Fruit fly (Drosophila melanogaster) whole organism, embryonic: ENCODE data around the gene Gcn5.
A peak's percentile ranks its signal among the peaks of the same experiment; 100 is the strongest.

ENCODE experiments used
- Adf1 ChIP-seq: fragments of 200-800 bp; sonication (Bioruptor generic); IDR thresholded peaks from 2 replicates; pipeline ENCODE4 v1.3.6; 2022; ENCODE audit warnings: missing biosample characterization, missing genetic modification characterization
- Aef1 ChIP-seq: fragments of 200-800 bp; sonication (Bioruptor generic); IDR thresholded peaks from 3 replicates; pipeline ENCODE4 v1.3.6; 2022; ENCODE audit warnings: missing biosample characterization, missing genetic modification characterization
- Atf3 ChIP-seq: fragments of 200-800 bp; sonication (Bioruptor generic); optimal IDR thresholded peaks from 3 replicates; lab custom pipeline; 2016; ENCODE audit warnings: missing biosample characterization, missing genetic modification characterization
- B-H2 ChIP-seq: fragments of 200-800 bp; sonication (Bioruptor generic); optimal IDR thresholded peaks from 2 replicates; lab custom pipeline; 2018; ENCODE audit warnings: missing biosample characterization, mild to moderate bottlenecking, missing genetic modification characterization
- CG11695 ChIP-seq: fragments of 200-800 bp; sonication (Bioruptor generic); IDR thresholded peaks from 3 replicates; pipeline ENCODE4 v1.3.6; 2022; ENCODE audit warnings: missing biosample characterization, missing genetic modification characterization
- CG12071 ChIP-seq: fragments of 200-800 bp; sonication (Bioruptor generic); optimal IDR thresholded peaks from 3 replicates; lab custom pipeline; 2018; ENCODE audit warnings: missing biosample characterization, mild to moderate bottlenecking, missing genetic modification characterization
- CG12299 ChIP-seq: fragments of 200-800 bp; sonication (Bioruptor generic); optimal IDR thresholded peaks from 2 replicates; lab custom pipeline; 2018; ENCODE audit warnings: missing biosample characterization, mild to moderate bottlenecking, missing genetic modification characterization
- CG14441 ChIP-seq: fragments of 200-800 bp; sonication (Bioruptor generic); IDR thresholded peaks from 2 replicates; pipeline ENCODE4 v1.3.6; 2022; ENCODE audit warnings: missing biosample characterization, missing genetic modification characterization
- CG15269 ChIP-seq: fragments of 200-800 bp; sonication (Bioruptor generic); optimal IDR thresholded peaks from 2 replicates; lab custom pipeline; 2018; ENCODE audit warnings: missing biosample characterization, mild to moderate bottlenecking, missing genetic modification characterization, moderate library complexity
- CG1602 ChIP-seq: fragments of 200-800 bp; sonication (Bioruptor generic); optimal IDR thresholded peaks from 3 replicates; lab custom pipeline; 2016; ENCODE audit warnings: missing biosample characterization, missing genetic modification characterization
- CG17186 ChIP-seq: fragments of 200-800 bp; sonication (Bioruptor generic); optimal IDR thresholded peaks from 3 replicates; lab custom pipeline; 2017; ENCODE audit warnings: missing biosample characterization, missing genetic modification reagents, missing genetic modification characterization
- CG2199 ChIP-seq: fragments of 200-800 bp; sonication (Bioruptor generic); IDR thresholded peaks from 3 replicates; pipeline ENCODE4 v1.3.6; 2022; ENCODE audit warnings: missing biosample characterization, missing genetic modification characterization
- CG3407 ChIP-seq: fragments of 200-800 bp; sonication (Bioruptor generic); optimal IDR thresholded peaks from 2 replicates; lab custom pipeline; 2018; ENCODE audit warnings: missing biosample characterization, mild to moderate bottlenecking, missing genetic modification characterization
- CG42726 ChIP-seq: fragments of 200-800 bp; sonication (Bioruptor generic); IDR thresholded peaks from 2 replicates; pipeline ENCODE4 v1.3.6; 2022; ENCODE audit warnings: missing biosample characterization, missing genetic modification characterization; ENCODE audit not compliant: partially characterized antibody
- CG4282 ChIP-seq: fragments of 200-800 bp; sonication (Bioruptor generic); optimal IDR thresholded peaks from 2 replicates; lab custom pipeline; 2016; ENCODE audit warnings: missing biosample characterization, missing genetic modification characterization
- CG4360 ChIP-seq: fragments of 200-800 bp; sonication (Bioruptor generic); IDR thresholded peaks from 2 replicates; pipeline ENCODE4 v1.3.6; 2022; ENCODE audit warnings: missing biosample characterization, missing genetic modification characterization
- CG5953 ChIP-seq: fragments of 200-800 bp; sonication (Bioruptor generic); IDR thresholded peaks from 2 replicates; pipeline ENCODE4 v1.3.6; 2022; ENCODE audit warnings: missing biosample characterization, missing genetic modification characterization
- CG6791 ChIP-seq: fragments of 200-800 bp; sonication (Bioruptor generic); IDR thresholded peaks from 3 replicates; pipeline ENCODE4 v1.3.6; 2022; ENCODE audit warnings: missing biosample characterization, missing genetic modification characterization; ENCODE audit not compliant: partially characterized antibody
- CG7987 ChIP-seq: fragments of 200-800 bp; sonication (Bioruptor generic); optimal IDR thresholded peaks from 2 replicates; lab custom pipeline; 2018; ENCODE audit warnings: missing biosample characterization, mild to moderate bottlenecking, missing genetic modification characterization, moderate library complexity
- CG9727 ChIP-seq: fragments of 200-800 bp; sonication (Bioruptor generic); optimal IDR thresholded peaks from 3 replicates; lab custom pipeline; 2017; ENCODE audit warnings: missing biosample characterization, mild to moderate bottlenecking, missing genetic modification characterization
- CHES-1-like ChIP-seq: fragments of 200-800 bp; sonication (Bioruptor generic); optimal IDR thresholded peaks from 2 replicates; lab custom pipeline; 2016; ENCODE audit warnings: missing biosample characterization, missing genetic modification characterization
- Dip2 ChIP-seq: fragments of 200-800 bp; sonication (Bioruptor generic); IDR thresholded peaks from 2 replicates; pipeline ENCODE4 v1.3.6; 2022; ENCODE audit warnings: missing biosample characterization, missing genetic modification characterization
- Ets65A ChIP-seq: fragments of 200-800 bp; sonication (Bioruptor generic); peaks from one replicate; lab custom pipeline; 2016; ENCODE audit warnings: missing biosample characterization, missing genetic modification characterization
- GATAe ChIP-seq: fragments of 200-800 bp; sonication (Bioruptor generic); conservative IDR thresholded peaks from 2 replicates; pipeline ENCODE4 v1.3.6; 2022; ENCODE audit warnings: missing biosample characterization, missing genetic modification characterization
- HmgD ChIP-seq: fragments of 200-800 bp; sonication (Bioruptor generic); optimal IDR thresholded peaks from 3 replicates; lab custom pipeline; 2016; ENCODE audit warnings: missing biosample characterization, missing genetic modification characterization
- Kr ChIP-seq: fragments of 200-800 bp; sonication (Bioruptor generic); optimal IDR thresholded peaks from 2 replicates; lab custom pipeline; 2017; ENCODE audit warnings: missing biosample characterization, mild to moderate bottlenecking, missing genetic modification characterization
- MESR4 ChIP-seq: fragments of 200-800 bp; sonication (Bioruptor generic); optimal IDR thresholded peaks from 2 replicates; lab custom pipeline; 2018; ENCODE audit warnings: missing biosample characterization, mild to moderate bottlenecking, missing genetic modification characterization, moderate library complexity
- Nf-YC ChIP-seq: fragments of 200-800 bp; optimal IDR thresholded peaks from 3 replicates; lab custom pipeline; 2019; ENCODE audit warnings: missing biosample characterization, mild to moderate bottlenecking, missing genetic modification characterization, moderate library complexity
- Opbp ChIP-seq: fragments of 200-800 bp; sonication (Bioruptor generic); IDR thresholded peaks from 3 replicates; pipeline ENCODE4 v1.3.6; 2022; ENCODE audit warnings: missing biosample characterization, missing genetic modification characterization; ENCODE audit not compliant: partially characterized antibody
- Stat92E ChIP-seq, 3 experiments: fragments of >200 bp in 2 of 3; fragments of 200-800 bp in 1 of 3; sonication (Bioruptor generic) in 1 of 3; optimal IDR thresholded peaks; 2 replicates each; lab custom pipeline; 2017 to 2019; ENCODE audit warnings: missing biosample characterization in 3 of 3, missing genetic modification characterization in 3 of 3, mild to moderate bottlenecking in 1 of 3, moderate library complexity in 1 of 3
- ab ChIP-seq: fragments of 200-800 bp; sonication (Bioruptor generic); optimal IDR thresholded peaks from 2 replicates; lab custom pipeline; 2016; ENCODE audit warnings: missing biosample characterization, missing genetic modification characterization
- ash1 ChIP-seq: fragments of 200-800 bp; sonication (Bioruptor generic); optimal IDR thresholded peaks from 2 replicates; lab custom pipeline; 2018; ENCODE audit warnings: missing biosample characterization, mild to moderate bottlenecking, missing genetic modification characterization
- bbx ChIP-seq: fragments of 200-800 bp; sonication (Bioruptor generic); IDR thresholded peaks from 2 replicates; pipeline ENCODE4 v1.3.6; 2022; ENCODE audit warnings: missing biosample characterization, missing genetic modification characterization; ENCODE audit not compliant: partially characterized antibody
- btn ChIP-seq: fragments of 200-800 bp; sonication (Bioruptor generic); optimal IDR thresholded peaks from 2 replicates; lab custom pipeline; 2016; ENCODE audit warnings: missing biosample characterization, missing genetic modification characterization
- cas ChIP-seq: fragments of 200-800 bp; sonication (Bioruptor generic); IDR thresholded peaks from 2 replicates; pipeline ENCODE4 v1.3.6; 2022; ENCODE audit warnings: missing biosample characterization, missing genetic modification characterization
- chif ChIP-seq, 2 experiments: fragments of 200-800 bp; sonication (Bioruptor generic); optimal IDR thresholded peaks; 3 replicates each; lab custom pipeline; 2016; ENCODE audit warnings: missing biosample characterization in 2 of 2, missing genetic modification characterization in 2 of 2
- danr ChIP-seq: fragments of 200-800 bp; sonication (Bioruptor generic); IDR thresholded peaks from 2 replicates; pipeline ENCODE4 v1.3.6; 2022; ENCODE audit warnings: missing biosample characterization, missing genetic modification characterization
- eve ChIP-seq, 2 experiments: fragments of >200 bp; optimal IDR thresholded peaks; 2 replicates each; lab custom pipeline; 2017; ENCODE audit warnings: missing biosample characterization in 2 of 2, missing genetic modification characterization in 2 of 2
- ewg ChIP-seq: fragments of 200-800 bp; sonication (Bioruptor generic); optimal IDR thresholded peaks from 3 replicates; lab custom pipeline; 2017; ENCODE audit warnings: mild to moderate bottlenecking, missing biosample characterization, missing genetic modification reagents, missing genetic modification characterization
- gce ChIP-seq: fragments of 200-800 bp; sonication (Bioruptor generic); IDR thresholded peaks from 3 replicates; pipeline ENCODE4 v1.3.6; 2022; ENCODE audit warnings: missing biosample characterization, missing genetic modification characterization
- gt ChIP-seq: fragments of 200-800 bp; sonication (Bioruptor generic); IDR thresholded peaks from 2 replicates; pipeline ENCODE4 v1.3.6; 2022; ENCODE audit warnings: missing biosample characterization, missing genetic modification characterization
- nerfin-2 ChIP-seq: fragments of 200-800 bp; sonication (Bioruptor generic); IDR thresholded peaks from 2 replicates; pipeline ENCODE4 v1.3.6; 2022; ENCODE audit warnings: missing biosample characterization, missing genetic modification characterization; ENCODE audit not compliant: partially characterized antibody
- pb ChIP-seq: fragments of 200-800 bp; sonication (Bioruptor generic); optimal IDR thresholded peaks from 3 replicates; lab custom pipeline; 2016; ENCODE audit warnings: missing biosample characterization, missing genetic modification characterization
- prd ChIP-seq, 3 experiments: fragments of >200 bp in 2 of 3; fragments of 200-800 bp in 1 of 3; sonication (Bioruptor generic) in 1 of 3; optimal IDR thresholded peaks in 2 of 3; IDR thresholded peaks in 1 of 3; 2 replicates in 2 of 3; 3 replicates in 1 of 3; pipeline versions ENCODE4 v1.3.6 to Lab custom; 2017 to 2022; ENCODE audit warnings: missing biosample characterization in 1 of 3, missing genetic modification characterization in 1 of 3
- ranshi ChIP-seq: fragments of 200-800 bp; sonication (Bioruptor generic); IDR thresholded peaks from 2 replicates; pipeline ENCODE4 v1.3.6; 2022; ENCODE audit warnings: missing biosample characterization, missing genetic modification characterization
- sim ChIP-seq: fragments of 200-800 bp; sonication (Bioruptor generic); IDR thresholded peaks from 2 replicates; pipeline ENCODE4 v1.3.6; 2022; ENCODE audit warnings: missing biosample characterization, missing genetic modification characterization
- sr ChIP-seq: fragments of 200-800 bp; sonication (Bioruptor generic); IDR thresholded peaks from 3 replicates; pipeline ENCODE4 v1.3.6; 2022; ENCODE audit warnings: missing biosample characterization, missing genetic modification characterization
- stwl ChIP-seq: fragments of 200-800 bp; sonication (Bioruptor generic); optimal IDR thresholded peaks from 3 replicates; lab custom pipeline; 2018; ENCODE audit warnings: missing biosample characterization, mild to moderate bottlenecking, missing genetic modification characterization, moderate library complexity

Gcn5 gene

DNA sequence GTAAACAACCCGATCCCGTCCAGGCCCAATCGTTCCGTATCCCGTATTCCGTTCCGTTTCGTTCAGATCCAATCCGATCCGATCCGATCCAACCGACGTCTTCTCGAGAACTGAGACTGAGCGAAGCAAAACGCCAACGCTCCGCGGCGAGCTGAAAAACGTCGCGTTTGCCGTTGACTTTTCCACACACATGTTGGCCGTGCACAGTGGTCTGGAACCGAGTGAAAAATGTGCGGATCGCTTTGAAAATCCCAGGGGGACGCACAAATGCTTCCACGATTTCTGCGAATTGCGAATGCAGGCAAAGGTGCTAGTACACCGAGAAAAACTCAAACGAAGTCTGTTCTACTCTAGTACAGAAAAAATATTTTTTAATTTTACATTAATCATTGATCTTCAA lies 38.9 kb downstream of the Gcn5 start, which contains the start of gene CG10663 (continued):
- TF ChIP-seq prd (optimal IDR thresholded peaks at IDR 0.05; lab: Kevin White, UChicago): no peak
- 0 out of 3 replicates have a peak, but pooled peaks have one; percentile 37 for TF ChIP-seq prd (GFP tag; IDR thresholded peaks at IDR 0.05; lab: Robert Waterston, UW)
- peak; percentile 83 for TF ChIP-seq CG4282 (GFP tag; lab: Kevin White, UChicago)
- peak in 1 of 3 experiments; percentile 32 for TF ChIP-seq Stat92E (GFP tag; optimal IDR thresholded peaks at IDR 0.05; lab: Kevin White, UChicago)
- peak; percentile 68; the same call in 2 of the 3 replicates for TF ChIP-seq CG6791 (GFP tag; lab: Robert Waterston, UW)
- no peak for TF ChIP-seq ewg (GFP tag; lab: Kevin White, UChicago)
- TF ChIP-seq Opbp: 0 out of 3 replicates have a peak, but pooled peaks have one; percentile 24
- peak in 1 of 2 experiments; percentile 13 for TF ChIP-seq chif (GFP tag; optimal IDR thresholded peaks at IDR 0.05; lab: Kevin White, UChicago)

DNA sequence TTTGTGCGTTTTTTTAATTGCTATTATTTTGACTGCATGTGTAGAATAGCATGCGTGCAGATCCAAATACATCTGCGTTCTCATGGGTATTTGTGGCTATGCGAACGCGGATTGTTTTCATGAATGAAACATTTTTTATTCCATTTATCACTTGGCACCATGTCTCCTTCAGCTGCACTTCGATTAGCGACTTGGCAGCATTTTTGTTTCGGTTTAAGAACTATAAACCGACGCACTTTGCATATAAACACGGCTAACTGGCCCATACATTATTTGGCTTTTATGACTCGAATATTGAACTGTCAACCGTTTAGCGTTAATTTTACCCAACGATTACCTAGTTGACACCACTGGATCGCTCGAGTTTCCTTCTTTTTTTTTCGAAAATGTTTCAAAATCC lies 39.4 kb downstream of the Gcn5 start:
- TF ChIP-seq ranshi (GFP tag; lab: Robert Waterston, UW): no peak
- no peak for TF ChIP-seq HmgD
- TF ChIP-seq stwl: peak; percentile 10
- no peak for TF ChIP-seq bbx (GFP tag; lab: Robert Waterston, UW)

DNA sequence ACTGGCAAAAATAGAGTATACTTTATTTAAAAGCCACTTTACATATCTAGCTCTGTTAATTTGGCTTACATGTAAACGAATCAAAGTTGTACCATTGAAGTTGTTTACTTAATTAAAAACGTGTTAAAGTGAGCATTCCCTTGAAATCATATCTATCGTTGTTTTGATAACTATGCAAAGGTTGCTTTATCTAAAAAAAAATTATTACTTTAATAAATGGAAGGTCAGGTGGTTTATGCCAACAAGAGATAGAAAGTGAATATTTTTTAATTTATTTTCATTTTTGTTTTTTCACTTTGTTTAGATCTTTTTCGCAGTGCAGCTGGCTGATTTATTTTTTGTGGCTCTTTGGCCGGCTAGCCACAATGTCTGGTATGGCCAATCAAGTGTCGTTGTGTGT lies 40.9 kb downstream of the Gcn5 start:
- TF ChIP-seq CG1602 (GFP tag; lab: Kevin White, UChicago) (peak; percentile 56), cas (GFP tag; lab: Robert Waterston, UW) (no peak), CG42726 (no peak), CG7987 (GFP tag; lab: Kevin White, UChicago) (no peak), btn (GFP tag; lab: Kevin White, UChicago) (peak; percentile 4), CG4360 (no peak), danr (GFP tag; lab: Robert Waterston, UW) (no peak), CG15269 (tag; lab: Kevin White, UChicago) (peak; percentile 88), Ets65A (peak; percentile 89), CG14441 (GFP tag; lab: Robert Waterston, UW) (peak; percentile 60), sr (GFP tag; lab: Robert Waterston, UW) (no peak), ab (no peak), pb (GFP tag; lab: Kevin White, UChicago) (no peak), B-H2 (no peak), gce (peak; percentile 42; the same call in 1 of the 3 replicates), CG17186 (no peak), gt (GFP tag; lab: Robert Waterston, UW) (no peak), GATAe (0 out of 2 replicates have a peak, but pooled peaks have one; percentile 9), CG11695 (GFP tag; lab: Robert Waterston, UW) (peak; percentile 81), Aef1 (GFP tag; lab: Robert Waterston, UW) (peak; percentile 62), CG12299 (tag; lab: Kevin White, UChicago) (peak; percentile 37), ash1 (GFP tag; lab: Kevin White, UChicago) (no peak), CHES-1-like (GFP tag; lab: Kevin White, UChicago) (no peak), CG5953 (GFP tag; lab: Robert Waterston, UW) (no peak), CG3407 (GFP tag; lab: Kevin White, UChicago) (peak; percentile 54), Kr (GFP tag; lab: Kevin White, UChicago) (no peak), nerfin-2 (GFP tag; lab: Robert Waterston, UW) (no peak), CG9727 (GFP tag; lab: Kevin White, UChicago) (peak; percentile 76), CG12071 (GFP tag; lab: Kevin White, UChicago) (peak; percentile 9), CG2199 (GFP tag; lab: Robert Waterston, UW) (no peak), eve (GFP tag; optimal IDR thresholded peaks at IDR 0.05; lab: Kevin White, UChicago) (peak in 1 of 2 experiments; percentile 93), Nf-YC (tag; lab: Kevin White, UChicago) (peak; percentile 72), Adf1 (GFP tag; lab: Robert Waterston, UW) (no peak), MESR4 (GFP tag; lab: Kevin White, UChicago) (no peak), Atf3 (GFP tag; lab: Kevin White, UChicago) (peak; percentile 27), Dip2 (GFP tag; lab: Robert Waterston, UW) (no peak), sim (GFP tag; lab: Robert Waterston, UW) (peak; percentile 32; the same call in 1 of the 2 replicates)
